Fruit fly (Drosophila melanogaster) whole organism, embryonic: ENCODE data around the gene Rpp21.
A peak's percentile ranks its signal among the peaks of the same experiment; 100 is the strongest.

ENCODE experiments used
- B-H2 ChIP-seq: fragments of 200-800 bp; sonication (Bioruptor generic); optimal IDR thresholded peaks from 2 replicates; lab custom pipeline; 2018; ENCODE audit warnings: missing biosample characterization, mild to moderate bottlenecking, missing genetic modification characterization
- CG1024 ChIP-seq: fragments of 200-800 bp; sonication (Bioruptor generic); IDR thresholded peaks from 2 replicates; pipeline ENCODE4 v1.3.6; 2022; ENCODE audit warnings: missing biosample characterization, missing genetic modification characterization
- CG11695 ChIP-seq: fragments of 200-800 bp; sonication (Bioruptor generic); IDR thresholded peaks from 3 replicates; pipeline ENCODE4 v1.3.6; 2022; ENCODE audit warnings: missing biosample characterization, missing genetic modification characterization
- CG15696 ChIP-seq: fragments of 200-800 bp; sonication (Bioruptor generic); optimal IDR thresholded peaks from 2 replicates; lab custom pipeline; 2019; ENCODE audit warnings: missing biosample characterization, mild to moderate bottlenecking, missing genetic modification characterization, moderate library complexity
- CG6791 ChIP-seq: fragments of 200-800 bp; sonication (Bioruptor generic); IDR thresholded peaks from 3 replicates; pipeline ENCODE4 v1.3.6; 2022; ENCODE audit warnings: missing biosample characterization, missing genetic modification characterization; ENCODE audit not compliant: partially characterized antibody
- Dad ChIP-seq: fragments of 200-800 bp; sonication (Bioruptor generic); optimal IDR thresholded peaks from 3 replicates; lab custom pipeline; 2016; ENCODE audit warnings: missing biosample characterization, missing genetic modification characterization
- Hsf ChIP-seq: fragments of 200-800 bp; sonication (Bioruptor generic); optimal IDR thresholded peaks from 3 replicates; lab custom pipeline; 2016; ENCODE audit warnings: missing biosample characterization, missing genetic modification characterization
- NC2β ChIP-seq: fragments of 200-800 bp; sonication (Bioruptor generic); optimal IDR thresholded peaks from 2 replicates; lab custom pipeline; 2016; ENCODE audit warnings: missing biosample characterization, missing genetic modification characterization
- amos ChIP-seq: fragments of 200-800 bp; sonication (Bioruptor generic); IDR thresholded peaks from 2 replicates; pipeline ENCODE4 v1.3.6; 2022; ENCODE audit warnings: missing biosample characterization, missing genetic modification characterization; ENCODE audit not compliant: partially characterized antibody
- fd3F ChIP-seq: fragments of 200-800 bp; sonication (Bioruptor generic); optimal IDR thresholded peaks from 2 replicates; lab custom pipeline; 2018; ENCODE audit warnings: missing biosample characterization, mild to moderate bottlenecking, missing genetic modification characterization, moderate library complexity
- pum ChIP-seq: fragments of 200-800 bp; sonication (Bioruptor generic); optimal IDR thresholded peaks from 2 replicates; lab custom pipeline; 2016; ENCODE audit warnings: missing biosample characterization, missing genetic modification characterization
- scrt ChIP-seq: fragments of 200-800 bp; sonication (Bioruptor generic); optimal IDR thresholded peaks from 2 replicates; lab custom pipeline; 2018; ENCODE audit warnings: missing biosample characterization, mild to moderate bottlenecking, missing genetic modification characterization, moderate library complexity
- vfl ChIP-seq: fragments of 200-800 bp; sonication (Bioruptor generic); optimal IDR thresholded peaks from 2 replicates; lab custom pipeline; 2016; ENCODE audit warnings: missing biosample characterization, missing genetic modification characterization

DNA sequence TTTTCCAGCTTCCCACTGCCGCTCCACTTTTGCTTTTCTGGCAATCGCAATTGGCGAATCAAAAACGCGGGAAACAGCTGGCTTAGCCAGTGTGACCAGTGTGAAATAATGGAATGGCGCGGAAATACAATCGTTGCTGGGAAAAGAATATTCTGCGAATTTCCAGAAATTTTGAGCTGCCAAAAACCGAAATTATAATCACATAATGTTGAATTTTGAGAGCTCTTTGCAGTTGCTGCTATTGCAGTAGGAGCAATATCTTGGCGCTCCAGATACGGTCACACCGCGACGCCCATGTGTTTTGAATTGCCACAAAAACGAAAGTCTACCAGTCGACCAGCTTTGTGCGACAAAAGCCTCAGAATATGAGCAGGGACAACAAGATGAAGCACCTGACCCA is at the start of gene Rpp21, which contains the start of gene Cdc45:
- no peak for TF ChIP-seq pum (GFP tag; lab: Kevin White, UChicago)
- TF ChIP-seq B-H2 (GFP tag; lab: Kevin White, UChicago), result no peak
- no peak for TF ChIP-seq scrt (GFP tag; lab: Kevin White, UChicago)
- TF ChIP-seq Dad, result no peak
- no peak for TF ChIP-seq CG1024 (GFP tag; lab: Robert Waterston, UW)
- TF ChIP-seq CG15696, result no peak
- no peak for TF ChIP-seq Hsf
- TF ChIP-seq vfl, result no peak
- TF ChIP-seq CG11695 (GFP tag; lab: Robert Waterston, UW), result no peak
- TF ChIP-seq fd3F (GFP tag; lab: Kevin White, UChicago), result no peak
- TF ChIP-seq amos (GFP tag; lab: Robert Waterston, UW), result no peak
- peak; percentile 36; the same call in 1 of the 3 replicates for TF ChIP-seq CG6791
- no peak for TF ChIP-seq NC2β (GFP tag; lab: Kevin White, UChicago)
